Fruit fly (Drosophila melanogaster) whole organism, wandering third instar larva: ENCODE results near the gene tank.
A peak's percentile ranks its signal among the peaks of the same experiment; 100 is the strongest.

ENCODE experiments used
- Abd-B ChIP-seq: fragments of >200 bp; optimal IDR thresholded peaks from 2 replicates; lab custom pipeline; 2017; ENCODE audit warnings: missing biosample characterization, missing genetic modification characterization
- CG32264 ChIP-seq: fragments of 200-800 bp; sonication (Bioruptor generic); optimal IDR thresholded peaks from 2 replicates; lab custom pipeline; 2016; ENCODE audit warnings: missing biosample characterization, missing genetic modification characterization
- CG9705 ChIP-seq: fragments of 200-800 bp; sonication (Bioruptor generic); optimal IDR thresholded peaks from 2 replicates; lab custom pipeline; 2018; ENCODE audit warnings: missing biosample characterization, mild to moderate bottlenecking, missing genetic modification characterization
- CrebA ChIP-seq: fragments of 200-800 bp; sonication (Bioruptor generic); optimal IDR thresholded peaks from 2 replicates; lab custom pipeline; 2016; ENCODE audit warnings: missing biosample characterization, mild to moderate bottlenecking, missing genetic modification characterization, borderline replicate concordance
- Dfd ChIP-seq: fragments of >200 bp; optimal IDR thresholded peaks from 2 replicates; lab custom pipeline; 2017; ENCODE audit warnings: missing biosample characterization, missing genetic modification characterization
- Dif ChIP-seq: fragments of 200-275, 200-300 bp; sonication (Bioruptor generic); optimal IDR thresholded peaks from 2 replicates; lab custom pipeline; 2018; ENCODE audit warnings: missing biosample characterization, missing genetic modification characterization; ENCODE audit not compliant: partially characterized antibody
- GATAd ChIP-seq: sonication (Bioruptor generic); optimal IDR thresholded peaks from 2 replicates; lab custom pipeline; 2016; ENCODE audit warnings: missing biosample characterization, missing genetic modification characterization
- HLH106 ChIP-seq: fragments of 200-800 bp; optimal IDR thresholded peaks from 3 replicates; lab custom pipeline; 2019; ENCODE audit warnings: missing biosample characterization, mild to moderate bottlenecking, missing genetic modification characterization, moderate library complexity
- Hnf4 ChIP-seq: fragments of 200-800 bp; sonication (Bioruptor generic); optimal IDR thresholded peaks from 2 replicates; lab custom pipeline; 2016; ENCODE audit warnings: missing biosample characterization, mild to moderate bottlenecking, missing genetic modification characterization
- Hr78 ChIP-seq: fragments of >200 bp; optimal IDR thresholded peaks from 2 replicates; lab custom pipeline; 2017; ENCODE audit warnings: missing biosample characterization, missing genetic modification characterization
- Hr83 ChIP-seq: fragments of 200-300 bp; sonication (Bioruptor generic); optimal IDR thresholded peaks from 2 replicates; lab custom pipeline; 2016; ENCODE audit warnings: missing biosample characterization, mild to moderate bottlenecking, missing genetic modification characterization, moderate library complexity; ENCODE audit not compliant: poor library complexity, severe bottlenecking
- Jra ChIP-seq: sonication (Bioruptor generic); optimal IDR thresholded peaks from 2 replicates; lab custom pipeline; 2016; ENCODE audit warnings: missing biosample characterization, missing genetic modification characterization
- Mio ChIP-seq: sonication (Bioruptor generic); optimal IDR thresholded peaks from 2 replicates; lab custom pipeline; 2016; ENCODE audit warnings: missing biosample characterization, missing genetic modification characterization
- Myc ChIP-seq: fragments of >200 bp; optimal IDR thresholded peaks from 2 replicates; lab custom pipeline; 2017
- N ChIP-seq: fragments of >200 bp; optimal IDR thresholded peaks from 2 replicates; lab custom pipeline; 2018; ENCODE audit warnings: missing biosample characterization, missing external identifiers, missing genetic modification characterization
- OdsH ChIP-seq: fragments of 200-800 bp; sonication (Bioruptor generic); optimal IDR thresholded peaks from 2 replicates; lab custom pipeline; 2016; ENCODE audit warnings: missing biosample characterization, mild to moderate bottlenecking, missing genetic modification characterization
- Rel ChIP-seq, 2 experiments: fragments of 200-800 bp; sonication (Bioruptor generic) in 1 of 2; optimal IDR thresholded peaks; 2 replicates in 1 of 2; 3 replicates in 1 of 2; lab custom pipeline; 2016 to 2019; ENCODE audit warnings: mild to moderate bottlenecking in 2 of 2, missing biosample characterization in 2 of 2, missing genetic modification characterization in 2 of 2, moderate library complexity in 1 of 2
- Sp1 ChIP-seq: fragments of 200-800 bp; sonication (Bioruptor generic); optimal IDR thresholded peaks from 3 replicates; lab custom pipeline; 2019; ENCODE audit warnings: missing biosample characterization, mild to moderate bottlenecking, missing genetic modification characterization, moderate library complexity
- Vsx2 ChIP-seq: fragments of 200-300, 225-300 bp; sonication (Bioruptor generic); optimal IDR thresholded peaks from 2 replicates; lab custom pipeline; 2018; ENCODE audit warnings: missing biosample characterization, missing genetic modification characterization; ENCODE audit not compliant: partially characterized antibody
- br ChIP-seq: fragments of 200-800 bp; sonication (Bioruptor generic); optimal IDR thresholded peaks from 2 replicates; lab custom pipeline; 2016; ENCODE audit warnings: missing biosample characterization, missing genetic modification characterization
- brk ChIP-seq: fragments of 200-800 bp; sonication (Bioruptor generic); optimal IDR thresholded peaks from 2 replicates; lab custom pipeline; 2016; ENCODE audit warnings: missing biosample characterization, mild to moderate bottlenecking, missing genetic modification characterization
- dl ChIP-seq, 2 experiments: fragments of 175-275, 200-275 bp in 1 of 2; fragments of 200-275 bp in 1 of 2; sonication (Bioruptor generic); optimal IDR thresholded peaks; lab custom pipeline; 2018; ENCODE audit warnings: mild to moderate bottlenecking in 2 of 2, missing biosample characterization in 2 of 2, missing genetic modification characterization in 2 of 2, moderate library complexity in 2 of 2; ENCODE audit not compliant: partially characterized antibody in 2 of 2, insufficient read depth in 1 of 2
- dmrt93B ChIP-seq: fragments of 200-800 bp; sonication (Bioruptor generic); optimal IDR thresholded peaks from 2 replicates; lab custom pipeline; 2018; ENCODE audit warnings: missing biosample characterization, mild to moderate bottlenecking, missing genetic modification characterization
- dsf ChIP-seq: sonication (Bioruptor generic); optimal IDR thresholded peaks from 2 replicates; lab custom pipeline; 2016; ENCODE audit warnings: missing biosample characterization, missing genetic modification characterization, borderline replicate concordance
- ey ChIP-seq: fragments of 200-800 bp; sonication (Bioruptor generic); optimal IDR thresholded peaks from 2 replicates; lab custom pipeline; 2016; ENCODE audit warnings: missing biosample characterization, missing genetic modification characterization
- foxo ChIP-seq, 2 experiments: fragments of 200-800 bp; sonication (Bioruptor generic); optimal IDR thresholded peaks; 2 replicates in 1 of 2; 3 replicates in 1 of 2; lab custom pipeline; 2016 to 2017; ENCODE audit warnings: missing biosample characterization in 2 of 2, missing genetic modification characterization in 2 of 2
- fru ChIP-seq: fragments of 200-800 bp; sonication (Bioruptor generic); optimal IDR thresholded peaks from 3 replicates; lab custom pipeline; 2016; ENCODE audit warnings: missing biosample characterization, mild to moderate bottlenecking, missing genetic modification characterization
- h ChIP-seq: fragments of 200-800 bp; sonication (Bioruptor generic); optimal IDR thresholded peaks from 3 replicates; lab custom pipeline; 2016; ENCODE audit warnings: missing biosample characterization, mild to moderate bottlenecking, missing genetic modification characterization
- jim ChIP-seq: fragments of 175-275, 200-325 bp; sonication (Bioruptor generic); optimal IDR thresholded peaks from 2 replicates; lab custom pipeline; 2016; ENCODE audit warnings: missing biosample characterization, mild to moderate bottlenecking, missing genetic modification characterization
- lola ChIP-seq: fragments of >200 bp; optimal IDR thresholded peaks from 2 replicates; lab custom pipeline; 2017; ENCODE audit warnings: missing biosample characterization, missing genetic modification characterization
- pan ChIP-seq: fragments of >200 bp; optimal IDR thresholded peaks from 2 replicates; lab custom pipeline; 2017
- psq ChIP-seq: fragments of 200-800 bp; sonication (Bioruptor generic); optimal IDR thresholded peaks from 3 replicates; lab custom pipeline; 2017; ENCODE audit warnings: missing biosample characterization, mild to moderate bottlenecking, missing genetic modification characterization, moderate library complexity
- rgr ChIP-seq: fragments of 200-800 bp; sonication (Bioruptor generic); optimal IDR thresholded peaks from 3 replicates; lab custom pipeline; 2016; ENCODE audit warnings: missing biosample characterization, mild to moderate bottlenecking, missing genetic modification characterization
- sage ChIP-seq: fragments of 200-800 bp; sonication (Bioruptor generic); optimal IDR thresholded peaks from 2 replicates; lab custom pipeline; 2016; ENCODE audit warnings: missing biosample characterization, mild to moderate bottlenecking, missing genetic modification characterization
- sv ChIP-seq: fragments of 200-800 bp; sonication (Bioruptor generic); optimal IDR thresholded peaks from 3 replicates; lab custom pipeline; 2016; ENCODE audit warnings: missing biosample characterization, missing genetic modification characterization
- tai ChIP-seq: sonication (Bioruptor generic); optimal IDR thresholded peaks from 2 replicates; lab custom pipeline; 2016; ENCODE audit warnings: missing biosample characterization, missing genetic modification characterization
- usp ChIP-seq: fragments of >200 bp; optimal IDR thresholded peaks from 2 replicates; lab custom pipeline; 2017; ENCODE audit warnings: missing biosample characterization, missing genetic modification characterization
- woc ChIP-seq: sonication (Bioruptor generic); optimal IDR thresholded peaks from 2 replicates; lab custom pipeline; 2016; ENCODE audit warnings: missing biosample characterization, mild to moderate bottlenecking, missing genetic modification characterization

The tank gene

DNA sequence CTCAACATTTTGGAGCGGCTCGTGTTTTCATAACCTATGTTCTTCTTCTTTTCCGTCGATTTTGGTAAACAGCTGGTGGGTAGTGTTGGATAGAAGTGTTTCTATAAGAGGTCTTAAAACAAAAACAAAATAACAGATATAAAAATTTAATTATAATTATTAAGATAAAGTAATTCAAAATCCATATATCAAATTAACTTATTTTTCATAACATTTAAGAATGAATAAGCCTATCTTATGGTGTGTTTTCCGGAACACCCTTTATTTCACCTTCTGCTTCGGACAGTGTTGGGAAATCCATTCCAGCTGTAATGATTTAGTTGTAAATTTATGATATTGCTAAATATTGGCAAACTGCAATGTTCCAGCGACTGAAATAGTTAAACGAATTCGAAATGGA, 12.6 kb upstream of the tank start, which contains the start of the genes mRpS2 and Mon1 (continued):
- no peak for TF ChIP-seq Dif (GFP tag; lab: Kevin White, UChicago)
- TF ChIP-seq fru (GFP tag; lab: Kevin White, UChicago), result peak; percentile 88
- TF ChIP-seq OdsH (GFP tag; lab: Kevin White, UChicago), result peak; percentile 94
- TF ChIP-seq Jra (GFP tag; lab: Kevin White, UChicago), result peak; percentile 82
- peak; percentile 97 for TF ChIP-seq HLH106 (tag; lab: Kevin White, UChicago)
- TF ChIP-seq h, result peak; percentile 90
- peak; percentile 96 for TF ChIP-seq rgr (GFP tag; lab: Kevin White, UChicago)
- TF ChIP-seq Abd-B (GFP tag; lab: Kevin White, UChicago), result no peak
- peak; percentile 43 for TF ChIP-seq jim

DNA sequence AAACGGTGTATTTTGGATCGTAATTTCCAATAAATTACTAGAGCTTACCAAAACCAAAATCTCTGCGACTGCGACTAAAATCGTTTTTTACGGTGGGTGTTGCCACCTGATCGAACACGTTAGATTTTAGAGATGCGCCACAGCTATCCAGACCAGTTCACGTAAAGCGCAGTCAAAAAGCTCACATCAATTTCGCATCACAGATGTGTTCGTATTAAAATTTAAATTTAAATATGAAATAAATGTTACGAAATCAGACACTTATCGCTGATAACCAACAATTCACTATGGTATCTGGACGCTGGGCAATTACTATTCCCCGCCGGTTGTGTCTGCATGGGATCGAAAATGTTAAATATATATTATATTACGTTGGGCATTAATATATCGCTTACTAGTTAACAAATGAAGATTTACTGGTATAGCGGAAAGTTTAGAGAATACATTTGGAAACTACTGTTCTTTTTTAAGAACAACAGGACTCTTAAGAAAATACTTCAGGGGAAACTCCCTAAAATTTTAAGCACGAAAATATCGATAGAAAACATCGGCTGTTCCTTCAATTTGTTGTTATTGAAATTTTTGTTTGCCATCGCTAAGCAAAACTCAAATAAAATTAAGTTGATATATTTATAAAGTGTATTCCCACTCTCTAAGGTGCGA, 9.5 kb upstream of the tank start, which contains the start of the genes mxt and CG11927:
TSS of gene mxt (minus strand) at position 105 of the 663 bp plus-strand sequence.
TSS of gene CG11927 (plus strand) at position 576 of the 663 bp plus-strand sequence.
- TF ChIP-seq Jra (GFP tag; lab: Kevin White, UChicago) (no peak), HLH106 (tag; lab: Kevin White, UChicago) (peak; percentile 62), CG9705 (GFP tag; lab: Kevin White, UChicago) (peak; percentile 35), pan (no peak), fru (GFP tag; lab: Kevin White, UChicago) (peak; percentile 27), br (peak; percentile 2), dsf (no peak), rgr (GFP tag; lab: Kevin White, UChicago) (peak; percentile 42), usp (GFP tag; lab: Kevin White, UChicago) (no peak), sv (peak; percentile 57), woc (GFP tag; lab: Kevin White, UChicago) (peak; percentile 62), CrebA (GFP tag; lab: Kevin White, UChicago) (no peak), psq (GFP tag; lab: Kevin White, UChicago) (peak; percentile 43), GATAd (GFP tag; lab: Kevin White, UChicago) (no peak), N (GFP tag; lab: Kevin White, UChicago) (no peak), Hr83 (GFP tag; lab: Kevin White, UChicago) (peak; percentile 67), sage (GFP tag; lab: Kevin White, UChicago) (peak; percentile 31), Rel (GFP tag; optimal IDR thresholded peaks at IDR 0.05; lab: Kevin White, UChicago) (no peak), Rel (tag; optimal IDR thresholded peaks at IDR 0.05; lab: Kevin White, UChicago) (peak; percentile 100), Abd-B (GFP tag; lab: Kevin White, UChicago) (no peak), Sp1 (GFP tag; lab: Kevin White, UChicago) (peak; percentile 41), Hr78 (GFP tag; lab: Kevin White, UChicago) (no peak), Dfd (GFP tag; lab: Kevin White, UChicago) (no peak), lola (GFP tag; lab: Kevin White, UChicago) (no peak), dl (GFP tag; optimal IDR thresholded peaks at IDR 0.05; lab: Kevin White, UChicago; ENCODE audit: insufficient read depth in 1 of 2, partially characterized antibody in 2 of 2) (no peak), Hnf4 (GFP tag; lab: Kevin White, UChicago) (no peak), CG32264 (GFP tag; lab: Kevin White, UChicago) (no peak), jim (peak; percentile 54), brk (GFP tag; lab: Kevin White, UChicago) (no peak), foxo (GFP tag; optimal IDR thresholded peaks at IDR 0.05; lab: Kevin White, UChicago) (peak in 1 of 2 experiments; percentile 62), tai (GFP tag; lab: Kevin White, UChicago) (no peak), Mio (GFP tag; lab: Kevin White, UChicago) (no peak), Dif (GFP tag; lab: Kevin White, UChicago) (no peak), dmrt93B (no peak), OdsH (GFP tag; lab: Kevin White, UChicago) (no peak), Vsx2 (GFP tag; lab: Kevin White, UChicago) (no peak), h (peak; percentile 45), ey (GFP tag; lab: Kevin White, UChicago) (peak; percentile 38), Myc (lab: Kevin White, UChicago) (peak; percentile 67)
